Worm (Caenorhabditis elegans): Measurements from ENCODE around the gene Y45G12B.2.

ce11 chrV:2652557-2653133, 41.9 kb upstream of the Y45G12B.2 start, which contains the start of the genes W02H5.8 and angl-1:
- TF ChIP-seq ama-1 (optimal IDR thresholded peaks at IDR 0.05) (no peak), sup-37 (GFP tag; optimal IDR thresholded peaks at IDR 0.05) (no peak), nhr-28 (tag; optimal IDR thresholded peaks at IDR 0.05) (no peak), unc-130 (tag; optimal IDR thresholded peaks at IDR 0.05) (no peak), elt-2 (tag; optimal IDR thresholded peaks at IDR 0.05) (no peak), sox-4 (tag; optimal IDR thresholded peaks at IDR 0.05) (no peak), zag-1 (tag; optimal IDR thresholded peaks at IDR 0.05) (no peak), Y116A8C.19 (tag; optimal IDR thresholded peaks at IDR 0.05; ENCODE audit: borderline replicate concordance) (no peak), ceh-88 (GFP tag; IDR thresholded peaks at IDR 0.05) (no peak)
